Worm (Caenorhabditis elegans) whole organism, midembryonic: ENCODE results near the gene lgc-54.

Source experiments
- T22C8.4 ChIP-seq: fragments of 200-800 bp; sonication (Bioruptor generic); IDR thresholded peaks from 2 replicates; pipeline ENCODE4 v1.3.6; 2022; ENCODE audit warnings: missing genetic modification characterization, missing compliant biosample characterization
- cog-1 ChIP-seq: sonication (generic microtip); optimal IDR thresholded peaks from 2 replicates; lab custom pipeline; 2016; ENCODE audit warnings: missing genetic modification characterization, missing compliant biosample characterization
- flt-1 ChIP-seq: fragments of 200-800 bp; sonication (Bioruptor generic); IDR thresholded peaks from 2 replicates; pipeline ENCODE4 v1.3.6; 2022; ENCODE audit warnings: missing genetic modification characterization, missing compliant biosample characterization
- med-1 ChIP-seq: sonication (generic microtip); optimal IDR thresholded peaks from 2 replicates; lab custom pipeline; 2017; ENCODE audit warnings: missing genetic modification characterization, mild to moderate bottlenecking, missing compliant biosample characterization, antibody characterized with exemption, missing genetic modification reagents; ENCODE audit not compliant: insufficient read depth
- tab-1 ChIP-seq: fragments of 200-800 bp; sonication (Bioruptor generic); IDR thresholded peaks from 2 replicates; pipeline ENCODE4 v1.3.6; 2022; ENCODE audit warnings: missing genetic modification characterization, missing compliant biosample characterization
- ztf-29 ChIP-seq: fragments of 200-800 bp; sonication (Bioruptor generic); IDR thresholded peaks from 2 replicates; pipeline ENCODE4 v1.3.6; 2022; ENCODE audit warnings: missing genetic modification reagents, missing genetic modification characterization, missing compliant biosample characterization

ce11 chrV:6808962-6809361 lies 37.4 kb downstream of the lgc-54 start, which contains the start of gene dmsr-16:
- TF ChIP-seq flt-1 (GFP tag; lab: Robert Waterston, UW) (no peak), tab-1 (GFP tag; lab: Robert Waterston, UW) (no peak), T22C8.4 (no peak), cog-1 (no peak), ztf-29 (no peak), med-1 (no peak)
